Worm (Caenorhabditis elegans) whole organism, young adult: ENCODE data around the gene zim-3.

Experiments used
- C17E4.6 ChIP-seq: fragments of 200-800 bp; sonication (Bioruptor generic); IDR thresholded peaks from 2 replicates; pipeline ENCODE4 v1.3.6; 2022; ENCODE audit warnings: missing genetic modification reagents, missing genetic modification characterization, missing compliant biosample characterization
- F33H1.4 ChIP-seq: fragments of 200-800 bp; sonication (Bioruptor generic); IDR thresholded peaks from 2 replicates; pipeline ENCODE4 v1.3.6; 2022; ENCODE audit warnings: missing genetic modification reagents, missing genetic modification characterization, missing compliant biosample characterization
- F37B4.10 ChIP-seq: fragments of 200-800 bp; sonication (Bioruptor generic); IDR thresholded peaks from 2 replicates; pipeline ENCODE4 v1.3.6; 2022; ENCODE audit warnings: missing genetic modification characterization, missing compliant biosample characterization
- F57C9.4 ChIP-seq: sonication (generic microtip); optimal IDR thresholded peaks from 2 replicates; lab custom pipeline; 2017; ENCODE audit warnings: mild to moderate bottlenecking, missing genetic modification characterization, missing compliant biosample characterization
- Y67H2A.10 ChIP-seq: fragments of 200-800 bp; sonication (Bioruptor generic); conservative IDR thresholded peaks from 2 replicates; pipeline ENCODE4 v1.3.6; 2022; ENCODE audit warnings: missing genetic modification reagents, missing genetic modification characterization, missing compliant biosample characterization
- atf-7 ChIP-seq: sonication (generic microtip); optimal IDR thresholded peaks from 2 replicates; lab custom pipeline; 2017; ENCODE audit warnings: mild to moderate bottlenecking, missing genetic modification characterization, missing compliant biosample characterization
- bed-2 ChIP-seq: fragments of 200-800 bp; sonication (Bioruptor generic); IDR thresholded peaks from 2 replicates; pipeline ENCODE4 v1.3.6; 2022; ENCODE audit warnings: missing genetic modification reagents, missing genetic modification characterization, missing compliant biosample characterization
- ceh-91 ChIP-seq: fragments of 200-800 bp; sonication (Bioruptor generic); IDR thresholded peaks from 2 replicates; pipeline ENCODE4 v1.3.6; 2022; ENCODE audit warnings: missing genetic modification reagents, missing genetic modification characterization, missing compliant biosample characterization
- dpl-1 ChIP-seq: fragments of 150-350 bp; optimal IDR thresholded peaks from 2 replicates; lab custom pipeline; 2014; ENCODE audit warnings: missing biosample characterization, missing genetic modification reagents, missing genetic modification characterization
- efl-1 ChIP-seq: fragments of 150-350 bp; optimal IDR thresholded peaks from 2 replicates; lab custom pipeline; 2014; ENCODE audit warnings: missing biosample characterization, missing genetic modification reagents, missing genetic modification characterization
- ekl-4 ChIP-seq: fragments of 200-800 bp; sonication (Bioruptor generic); IDR thresholded peaks from 2 replicates; pipeline ENCODE4 v1.3.6; 2022; ENCODE audit warnings: missing genetic modification reagents, missing genetic modification characterization, missing compliant biosample characterization
- hsf-1 ChIP-seq: fragments of 200-800 bp; sonication (Bioruptor generic); IDR thresholded peaks from 2 replicates; pipeline ENCODE4 v1.3.6; 2022; ENCODE audit warnings: missing genetic modification reagents, missing genetic modification characterization, missing compliant biosample characterization
- let-526 ChIP-seq: fragments of 200-800 bp; sonication (Bioruptor generic); IDR thresholded peaks from 2 replicates; pipeline ENCODE4 v1.3.6; 2022; ENCODE audit warnings: missing genetic modification reagents, missing genetic modification characterization, missing compliant biosample characterization
- lin-40 ChIP-seq: sonication (generic microtip); optimal IDR thresholded peaks from 2 replicates; lab custom pipeline; 2016; ENCODE audit warnings: missing genetic modification characterization, mild to moderate bottlenecking, missing compliant biosample characterization, missing genotype, missing genetic modification reagents
- lir-1 ChIP-seq: fragments of 200-800 bp; sonication (Bioruptor generic); conservative IDR thresholded peaks from 2 replicates; pipeline ENCODE4 v1.3.6; 2022; ENCODE audit warnings: missing genetic modification reagents, missing genetic modification characterization, missing compliant biosample characterization
- lsl-1 ChIP-seq: fragments of 200-800 bp; sonication (Bioruptor generic); optimal IDR thresholded peaks from 2 replicates; lab custom pipeline; 2018; ENCODE audit warnings: mild to moderate bottlenecking, missing genetic modification characterization, moderate library complexity, missing compliant biosample characterization
- madf-6 ChIP-seq: fragments of 200-800 bp; sonication (Bioruptor generic); IDR thresholded peaks from 2 replicates; pipeline ENCODE4 v1.3.6; 2022; ENCODE audit warnings: missing genetic modification reagents, missing genetic modification characterization, missing compliant biosample characterization
- madf-8 ChIP-seq: fragments of 200-800 bp; sonication (Bioruptor generic); conservative IDR thresholded peaks from 2 replicates; pipeline ENCODE4 v1.3.6; 2022; ENCODE audit warnings: missing genetic modification reagents, missing genetic modification characterization, missing compliant biosample characterization
- mxl-1 ChIP-seq: sonication (generic microtip); optimal IDR thresholded peaks from 2 replicates; lab custom pipeline; 2016; ENCODE audit warnings: missing genetic modification characterization, missing compliant biosample characterization
- nhr-80 ChIP-seq: sonication (generic microtip); optimal IDR thresholded peaks from 2 replicates; lab custom pipeline; 2016; ENCODE audit warnings: missing genetic modification characterization, missing compliant biosample characterization
- rcor-1 ChIP-seq: fragments of 200-800 bp; sonication (Bioruptor generic); IDR thresholded peaks from 2 replicates; pipeline ENCODE4 v1.3.6; 2022; ENCODE audit warnings: missing genetic modification reagents, missing genetic modification characterization, missing compliant biosample characterization
- repo-1 ChIP-seq: sonication (generic microtip); optimal IDR thresholded peaks from 2 replicates; lab custom pipeline; 2017; ENCODE audit warnings: mild to moderate bottlenecking, missing genetic modification characterization, missing compliant biosample characterization
- rpc-1 ChIP-seq, 2 experiments: fragments of 150-350 bp in 1 of 2; sonication (generic microtip) in 1 of 2; optimal IDR thresholded peaks; 2 replicates each; lab custom pipeline; 2014 to 2018; ENCODE audit warnings: missing biosample characterization in 1 of 2, missing genetic modification characterization in 1 of 2, missing genetic modification reagents in 1 of 2, missing genotype in 1 of 2
- snpc-1.3 ChIP-seq: sonication (generic microtip); optimal IDR thresholded peaks from 2 replicates; lab custom pipeline; 2017; ENCODE audit warnings: missing genetic modification characterization, mild to moderate bottlenecking, missing compliant biosample characterization, antibody characterized with exemption, moderate library complexity, missing genotype, missing genetic modification reagents; ENCODE audit not compliant: insufficient read depth
- snpc-4 ChIP-seq, 5 experiments: fragments of 150-350 bp in 1 of 5; sonication (generic microtip) in 4 of 5; optimal IDR thresholded peaks; 2 replicates each; lab custom pipeline; 2014 to 2018; ENCODE audit warnings: missing genetic modification characterization in 5 of 5, missing biosample characterization in 3 of 5, antibody characterized with exemption in 2 of 5, mild to moderate bottlenecking in 2 of 5, missing compliant biosample characterization in 2 of 5, missing genotype in 2 of 5, moderate library complexity in 2 of 5, missing genetic modification reagents in 1 of 5
- tlf-1 ChIP-seq: fragments of 200-800 bp; sonication (Bioruptor generic); optimal IDR thresholded peaks from 2 replicates; lab custom pipeline; 2018; ENCODE audit warnings: mild to moderate bottlenecking, missing genetic modification characterization, missing compliant biosample characterization
- xnd-1 ChIP-seq: sonication (generic microtip); optimal IDR thresholded peaks from 2 replicates; lab custom pipeline; 2016; ENCODE audit warnings: missing genotype, missing genetic modification reagents, missing genetic modification characterization, missing compliant biosample characterization
- ztf-26 ChIP-seq: sonication (generic microtip); optimal IDR thresholded peaks from 2 replicates; lab custom pipeline; 2017; ENCODE audit warnings: missing genetic modification characterization, missing compliant biosample characterization

Gene zim-3

ce11 chrIV:10538584-10538983 lies 19.9 kb upstream of the zim-3 start, which contains the start of gene T07G12.4:
T07G12.4 (minus strand) TSS chrIV:10538684.
- TF ChIP-seq lin-40 (tag; lab: Kevin White, UChicago) (no peak), lir-1 (GFP tag; lab: Robert Waterston, UW) (no peak), snpc-1.3 (tag; lab: Kevin White, UChicago) (no peak), rcor-1 (no peak), F57C9.4 (no peak), Y67H2A.10 (GFP tag; lab: Robert Waterston, UW) (no peak), repo-1 (no peak), C17E4.6 (GFP tag; lab: Robert Waterston, UW) (no peak), rpc-1 (optimal IDR thresholded peaks at IDR 0.05; lab: Kevin White, UChicago) (no peak), rpc-1 (tag; optimal IDR thresholded peaks at IDR 0.05; lab: Kevin White, UChicago) (no peak), mxl-1 (tag; lab: Kevin White, UChicago) (no peak), bed-2 (GFP tag; lab: Robert Waterston, UW) (no peak)
- TF ChIP-seq, all 124 proteins: peak for 0

DNA sequence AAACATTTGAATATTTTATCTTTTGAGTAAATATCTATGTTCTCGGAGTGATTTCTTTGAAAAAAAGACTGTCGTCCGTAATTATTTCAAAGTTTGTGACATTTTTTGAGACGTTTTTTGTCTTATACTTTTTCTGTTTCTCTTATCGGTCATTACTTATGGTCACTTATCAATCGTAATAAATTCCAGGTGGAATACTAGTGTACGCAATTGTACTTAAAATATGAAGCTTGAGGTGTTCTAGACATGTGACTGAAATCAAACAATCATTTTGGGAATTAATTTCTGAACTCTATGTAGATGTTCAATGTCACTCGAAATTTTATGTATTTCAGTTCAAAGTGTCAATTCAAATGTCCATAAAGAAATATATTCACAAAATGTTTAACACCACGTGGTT lies 16.2 kb upstream of the zim-3 start:
- TF ChIP-seq ztf-26 (tag; lab: Kevin White, UChicago) (no peak), nhr-80 (tag; lab: Kevin White, UChicago) (peak; percentile 50)

DNA sequence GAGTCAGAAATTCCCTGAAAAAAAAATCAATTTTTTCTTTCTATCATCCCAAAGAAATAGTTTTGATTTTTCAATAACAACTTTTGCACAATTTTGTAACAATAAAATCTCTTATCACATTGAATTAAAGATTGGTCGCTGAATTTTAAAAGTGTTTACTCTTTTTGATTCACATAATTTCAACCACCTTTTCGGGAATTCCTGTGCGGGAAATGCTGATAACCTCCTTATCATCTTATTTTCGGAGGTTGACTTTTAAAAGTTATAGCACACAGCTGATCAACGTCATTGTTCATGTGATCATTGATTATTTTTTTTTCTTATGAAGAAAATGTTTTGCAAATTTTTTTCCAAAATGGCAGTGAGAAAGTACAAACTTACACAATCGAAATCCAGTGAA lies 15.2 kb upstream of the zim-3 start:
- TF ChIP-seq nhr-80 (tag; lab: Kevin White, UChicago) (peak; percentile 51), ztf-26 (tag; lab: Kevin White, UChicago) (no peak)

ce11 chrIV:10545038-10545437 lies 13.5 kb upstream of the zim-3 start, which contains the start of gene T07G12.5:
T07G12.5 (minus strand) TSS chrIV:10545138.
- no peak for TF ChIP-seq atf-7 (tag; lab: Kevin White, UChicago)
- TF ChIP-seq lin-40 (tag; lab: Kevin White, UChicago): no peak
- TF ChIP-seq snpc-1.3 (tag; lab: Kevin White, UChicago): no peak
- TF ChIP-seq dpl-1: no peak
- no peak for TF ChIP-seq C17E4.6 (GFP tag; lab: Robert Waterston, UW)
- TF ChIP-seq let-526 (GFP tag; lab: Robert Waterston, UW): no peak
- TF ChIP-seq, all 124 proteins: peak for 0

DNA sequence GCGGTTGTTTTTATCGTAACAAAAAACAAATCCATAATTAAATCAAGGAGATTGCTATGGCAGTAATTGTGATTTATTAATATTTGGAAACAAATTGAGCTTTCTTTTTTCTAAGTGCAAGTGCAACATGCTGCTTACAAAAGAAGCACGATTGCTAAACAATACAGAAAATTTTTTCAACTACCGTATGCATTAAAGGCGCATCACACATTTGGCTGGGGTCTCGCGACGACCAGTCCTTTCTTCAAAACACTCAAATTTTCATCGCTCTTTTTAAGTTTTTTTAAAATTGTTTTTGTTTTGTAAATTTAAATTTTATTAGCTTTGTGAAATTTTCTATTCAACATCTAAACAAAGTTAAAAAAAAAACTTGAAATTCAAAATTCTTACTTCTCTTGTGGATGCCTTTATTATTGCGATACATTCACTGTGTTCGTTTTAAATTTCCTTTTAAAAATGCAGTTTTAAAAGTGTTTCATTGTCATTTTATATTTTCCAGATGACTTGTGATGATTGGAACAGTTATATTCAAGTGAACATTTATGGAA lies 11.9 kb upstream of the zim-3 start, which contains the start of gene zim-1:
zim-1 (plus strand) TSS at position 498 of the 548 bp plus-strand sequence.
- TF ChIP-seq tlf-1 (GFP tag; lab: Kevin White, UChicago): no peak
- peak; percentile 5 for TF ChIP-seq efl-1 (GFP tag; lab: Kevin White, UChicago)
- peak; percentile 78 for TF ChIP-seq madf-6 (GFP tag; lab: Robert Waterston, UW)
- TF ChIP-seq ceh-91: 0 out of 2 replicates have a peak, but pooled peaks have one; percentile 15
- 0 out of 2 replicates have a peak, but pooled peaks have one; percentile 24 for TF ChIP-seq madf-8 (GFP tag; lab: Robert Waterston, UW)
- TF ChIP-seq hsf-1 (GFP tag; lab: Robert Waterston, UW): no peak
- peak; percentile 83 for TF ChIP-seq F33H1.4 (GFP tag; lab: Robert Waterston, UW)
- peak; percentile 26; the same call in 1 of the 2 replicates for TF ChIP-seq rcor-1
- peak; percentile 85 for TF ChIP-seq lsl-1
- no peak for TF ChIP-seq snpc-4 (GFP tag; optimal IDR thresholded peaks at IDR 0.05; lab: Kevin White, UChicago)
- peak in 1 of 4 experiments; percentile 2 for TF ChIP-seq snpc-4 (tag; optimal IDR thresholded peaks at IDR 0.05; lab: Kevin White, UChicago)
- TF ChIP-seq ekl-4 (GFP tag; lab: Robert Waterston, UW): no peak
- no peak for TF ChIP-seq F37B4.10 (GFP tag; lab: Robert Waterston, UW)
- no peak for TF ChIP-seq snpc-1.3 (tag; lab: Kevin White, UChicago)
- peak; percentile 77 for TF ChIP-seq xnd-1 (tag; lab: Kevin White, UChicago)
